Fruit fly (Drosophila melanogaster) Kc167 (cell line): ENCODE data around the gene RAF2.

Source experiments
- Sin3A ChIP-seq: fragments of >200 bp; optimal IDR thresholded peaks from 2 replicates; lab custom pipeline; 2018; ENCODE audit warnings: missing external identifiers
- h ChIP-seq: fragments of >200 bp; optimal IDR thresholded peaks from 3 replicates; lab custom pipeline; 2018; ENCODE audit warnings: missing external identifiers
- psq ChIP-seq: fragments of >200 bp; optimal IDR thresholded peaks from 2 replicates; lab custom pipeline; 2017; ENCODE audit warnings: missing external identifiers

DNA sequence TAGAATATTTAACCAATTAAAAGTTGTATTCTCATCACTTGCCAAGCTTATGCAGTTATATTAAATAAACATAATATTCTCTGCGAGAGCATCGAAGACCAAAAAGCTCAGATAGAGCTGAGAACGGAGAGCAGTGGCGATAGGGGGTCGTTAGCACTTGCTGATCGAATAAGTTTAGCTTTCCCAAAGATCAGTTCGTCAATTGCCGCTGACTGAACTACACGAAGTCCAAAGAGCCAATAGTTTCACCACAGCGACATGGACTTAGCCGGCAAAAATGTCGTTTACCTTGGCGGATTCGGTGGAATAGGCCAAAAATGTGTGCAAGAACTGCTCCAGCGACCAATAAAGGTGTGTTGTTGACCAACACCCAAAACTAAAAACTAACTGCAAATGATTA, 17.9 kb upstream of the RAF2 start, which contains the start of gene CG4842:
- no peak for TF ChIP-seq h
- TF ChIP-seq psq (lab: Kevin White, UChicago) = no peak
- TF ChIP-seq Sin3A (lab: Kevin White, UChicago) = no peak
